Worm (Caenorhabditis elegans): ENCODE measurements around the gene F57A8.6.

Gene F57A8.6

ce11 chrV:10072721-10073120 lies 972 bp downstream of the F57A8.6 start:
- no peak for TF ChIP-seq T23F11.4 (GFP tag; optimal IDR thresholded peaks at IDR 0.05)
- TF ChIP-seq ceh-2 (tag; optimal IDR thresholded peaks at IDR 0.05) = no peak
- TF ChIP-seq nhr-232 (tag; optimal IDR thresholded peaks at IDR 0.05) = no peak
- TF ChIP-seq ttx-3 (tag; optimal IDR thresholded peaks at IDR 0.05) = no peak
- no peak for TF ChIP-seq hlh-30 (tag; optimal IDR thresholded peaks at IDR 0.05; ENCODE audit: insufficient read depth)
- TF ChIP-seq ceh-48 (tag; optimal IDR thresholded peaks at IDR 0.05) = no peak
- TF ChIP-seq ceh-18 (tag; optimal IDR thresholded peaks at IDR 0.05) = no peak
- no peak for TF ChIP-seq unc-55 (GFP tag; optimal IDR thresholded peaks at IDR 0.05)
- no peak for TF ChIP-seq ceh-9 (tag; optimal IDR thresholded peaks at IDR 0.05)
- TF ChIP-seq pqm-1 (tag; optimal IDR thresholded peaks at IDR 0.05) = no peak
- no peak for TF ChIP-seq pag-3 (tag; optimal IDR thresholded peaks at IDR 0.05; ENCODE audit: borderline replicate concordance)
- TF ChIP-seq unc-3 (GFP tag; conservative IDR thresholded peaks at IDR 0.05) = no peak
- TF ChIP-seq unc-3 (tag; optimal IDR thresholded peaks at IDR 0.05) = no peak
- no peak for TF ChIP-seq ceh-30 (tag; optimal IDR thresholded peaks at IDR 0.05)
- TF ChIP-seq sox-2 (GFP tag; IDR thresholded peaks at IDR 0.05) = no peak
- TF ChIP-seq ceh-45 (GFP tag; IDR thresholded peaks at IDR 0.05) = no peak
- no peak for TF ChIP-seq hlh-6 (tag; optimal IDR thresholded peaks at IDR 0.05)

ce11 chrV:10070541-10070940 lies 3.2 kb downstream of the F57A8.6 start, which contains the start of gene nhr-192:
TSS of gene nhr-192 (minus strand) at chrV:10070641.
- no peak for TF ChIP-seq sox-2 (GFP tag; IDR thresholded peaks at IDR 0.05)
- no peak for TF ChIP-seq ztf-16 (tag; optimal IDR thresholded peaks at IDR 0.05)
- no peak for TF ChIP-seq sdc-2 (tag; optimal IDR thresholded peaks at IDR 0.05)
- no peak for TF ChIP-seq syd-9 (tag; optimal IDR thresholded peaks at IDR 0.05)
- TF ChIP-seq ttx-3 (tag; optimal IDR thresholded peaks at IDR 0.05) = no peak
- no peak for TF ChIP-seq sox-4 (tag; optimal IDR thresholded peaks at IDR 0.05)
- no peak for TF ChIP-seq hlh-30 (tag; optimal IDR thresholded peaks at IDR 0.05; ENCODE audit: insufficient read depth)

- TF ChIP-seq fax-1 (tag; optimal IDR thresholded peaks at IDR 0.05) (no peak), hlh-8 (tag; optimal IDR thresholded peaks at IDR 0.05) (no peak), ceh-30 (tag; optimal IDR thresholded peaks at IDR 0.05) (no peak), hlh-30 (tag; optimal IDR thresholded peaks at IDR 0.05; ENCODE audit: insufficient read depth) (no peak), ceh-31 (tag; optimal IDR thresholded peaks at IDR 0.05) (no peak), elt-2 (tag; optimal IDR thresholded peaks at IDR 0.05) (no peak), eyg-1 (tag; optimal IDR thresholded peaks at IDR 0.05) (no peak), zip-5 (tag; optimal IDR thresholded peaks at IDR 0.05) (no peak), nfya-1 (tag; optimal IDR thresholded peaks at IDR 0.05) (no peak), tbx-7 (tag; optimal IDR thresholded peaks at IDR 0.05) (no peak), ahr-1 (tag; optimal IDR thresholded peaks at IDR 0.05) (no peak)
Measured at ce11 chrV:10066769-10067168, 6.9 kb downstream of the F57A8.6 start, which contains the start of gene npr-39. TSS of gene npr-39 (plus strand) at chrV:10067069.

- TF ChIP-seq pqm-1 (tag; optimal IDR thresholded peaks at IDR 0.05) = no peak
- no peak for TF ChIP-seq unc-86 (tag; optimal IDR thresholded peaks at IDR 0.05)
- TF ChIP-seq rnt-1 (tag; optimal IDR thresholded peaks at IDR 0.05) = no peak
- TF ChIP-seq ceh-19 (GFP tag; optimal IDR thresholded peaks at IDR 0.05) = no peak
- TF ChIP-seq unc-55 (GFP tag; optimal IDR thresholded peaks at IDR 0.05) = no peak
- no peak for TF ChIP-seq pax-1 (tag; optimal IDR thresholded peaks at IDR 0.05)
- TF ChIP-seq K09A11.1 (tag; optimal IDR thresholded peaks at IDR 0.05; ENCODE audit: insufficient read depth) = no peak
- no peak for TF ChIP-seq dmd-4 (tag; optimal IDR thresholded peaks at IDR 0.05; ENCODE audit: borderline replicate concordance)
- TF ChIP-seq C38D4.7 (GFP tag; optimal IDR thresholded peaks at IDR 0.05) = no peak
- no peak for TF ChIP-seq sox-4 (tag; optimal IDR thresholded peaks at IDR 0.05)
Measured at ce11 chrV:10065679-10066078, 8.0 kb downstream of the F57A8.6 start.

Measured in whole organism, late embryonic.